Fruit fly (Drosophila melanogaster) whole organism, adult: ENCODE measurements around the gene eIF3g1.
A peak's percentile ranks its signal among the peaks of the same experiment; 100 is the strongest.

ENCODE experiments used
- CG11617 ChIP-seq: fragments of 200-800 bp; sonication (Bioruptor generic); optimal IDR thresholded peaks from 2 replicates; lab custom pipeline; 2017; ENCODE audit warnings: mild to moderate bottlenecking, missing biosample characterization, missing genetic modification reagents, missing genetic modification characterization
- CG12768 ChIP-seq: fragments of 200-800 bp; sonication (Bioruptor generic); optimal IDR thresholded peaks from 2 replicates; lab custom pipeline; 2017; ENCODE audit warnings: missing biosample characterization, missing genetic modification characterization, mild to moderate bottlenecking, moderate library complexity, missing genetic modification reagents
- CG14711 ChIP-seq: fragments of 200-800 bp; sonication (Bioruptor generic); optimal IDR thresholded peaks from 2 replicates; lab custom pipeline; 2018; ENCODE audit warnings: missing biosample characterization, mild to moderate bottlenecking, missing genetic modification characterization, moderate library complexity
- CG33017 ChIP-seq: fragments of 200-800 bp; sonication (Bioruptor generic); optimal IDR thresholded peaks from 2 replicates; lab custom pipeline; 2018; ENCODE audit warnings: missing biosample characterization, mild to moderate bottlenecking, missing genetic modification characterization, moderate library complexity
- CG5204 ChIP-seq: fragments of 200-800 bp; sonication (Bioruptor generic); optimal IDR thresholded peaks from 2 replicates; lab custom pipeline; 2016; ENCODE audit warnings: missing biosample characterization, missing genetic modification characterization
- CG7045 ChIP-seq: fragments of 200-800 bp; sonication (Bioruptor generic); optimal IDR thresholded peaks from 2 replicates; lab custom pipeline; 2017; ENCODE audit warnings: missing biosample characterization, mild to moderate bottlenecking, missing genetic modification characterization
- CG7101 ChIP-seq: fragments of 200-800 bp; sonication (Bioruptor generic); optimal IDR thresholded peaks from 2 replicates; lab custom pipeline; 2018; ENCODE audit warnings: missing biosample characterization, mild to moderate bottlenecking, missing genetic modification characterization, moderate library complexity
- Clk ChIP-seq: fragments of 200-800 bp; sonication (Bioruptor generic); optimal IDR thresholded peaks from 2 replicates; lab custom pipeline; 2017; ENCODE audit warnings: missing biosample characterization, missing genetic modification characterization
- Crg-1 ChIP-seq: fragments of 200-800 bp; sonication (Bioruptor generic); optimal IDR thresholded peaks from 2 replicates; lab custom pipeline; 2016; ENCODE audit warnings: missing biosample characterization, missing genetic modification characterization
- Hr96 ChIP-seq: fragments of 200-800 bp; sonication (Bioruptor generic); optimal IDR thresholded peaks from 2 replicates; lab custom pipeline; 2016; ENCODE audit warnings: missing biosample characterization, missing genetic modification characterization
- bab1 ChIP-seq: fragments of 200-800 bp; sonication (Bioruptor generic); optimal IDR thresholded peaks from 3 replicates; lab custom pipeline; 2019; ENCODE audit warnings: missing biosample characterization, mild to moderate bottlenecking, missing genetic modification characterization, moderate library complexity
- kay ChIP-seq: fragments of 200-800 bp; sonication (Bioruptor generic); peaks from one replicate; lab custom pipeline; 2016; ENCODE audit warnings: missing biosample characterization, missing genetic modification characterization, borderline replicate concordance
- tj ChIP-seq: fragments of 200-800 bp; sonication (Bioruptor generic); optimal IDR thresholded peaks from 3 replicates; lab custom pipeline; 2017; ENCODE audit warnings: missing biosample characterization, mild to moderate bottlenecking, missing genetic modification characterization, moderate library complexity

DNA sequence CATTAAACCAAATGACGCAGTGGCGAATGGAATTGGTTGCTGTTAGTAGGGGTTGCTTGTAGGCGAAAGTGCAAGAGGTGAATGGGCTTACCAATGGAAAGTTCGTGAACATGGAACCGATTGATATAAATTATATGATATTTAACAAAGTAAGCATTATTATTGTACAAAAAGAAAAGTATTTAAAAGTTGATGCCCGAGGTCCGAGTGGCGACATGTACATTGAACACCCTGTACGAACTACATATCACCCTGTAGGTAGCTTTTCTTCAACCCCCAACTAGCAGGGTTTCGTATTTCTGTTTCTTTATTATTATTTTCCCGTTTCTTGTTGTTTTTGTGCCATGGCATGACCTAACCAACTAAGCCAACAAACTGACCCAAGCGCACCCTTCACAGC is 47.1 kb upstream of the eIF3g1 start:
- no peak for TF ChIP-seq bab1 (GFP tag; lab: Kevin White, UChicago)
- TF ChIP-seq CG12768 (GFP tag; lab: Kevin White, UChicago), result no peak
- TF ChIP-seq kay (GFP tag; lab: Kevin White, UChicago), result peak; percentile 68
- TF ChIP-seq CG14711 (tag; lab: Kevin White, UChicago), result no peak
- TF ChIP-seq Hr96 (GFP tag; lab: Kevin White, UChicago), result no peak
- TF ChIP-seq CG7045 (GFP tag; lab: Kevin White, UChicago), result no peak
- TF ChIP-seq CG5204 (GFP tag; lab: Kevin White, UChicago), result no peak
- TF ChIP-seq Clk (GFP tag; lab: Kevin White, UChicago), result no peak
- TF ChIP-seq CG7101 (tag; lab: Kevin White, UChicago), result no peak
- TF ChIP-seq CG11617, result no peak
- no peak for TF ChIP-seq Crg-1 (GFP tag; lab: Kevin White, UChicago)
- no peak for TF ChIP-seq tj (GFP tag; lab: Kevin White, UChicago)
- no peak for TF ChIP-seq CG33017 (tag; lab: Kevin White, UChicago)
